Fruit fly (Drosophila melanogaster) whole organism, prepupa: ENCODE measurements around the gene Ppt2.

Source experiments
- Blimp-1 ChIP-seq: fragments of 200-800 bp; sonication (Bioruptor generic); optimal IDR thresholded peaks from 3 replicates; lab custom pipeline; 2017; ENCODE audit warnings: missing biosample characterization, missing genetic modification characterization, mild to moderate bottlenecking, moderate library complexity, missing genetic modification reagents
- CG10631 ChIP-seq: fragments of 200-800 bp; sonication (Bioruptor generic); optimal IDR thresholded peaks from 2 replicates; lab custom pipeline; 2016; ENCODE audit warnings: missing biosample characterization, missing genetic modification characterization
- CG11294 ChIP-seq: fragments of 200-800 bp; sonication (Bioruptor generic); IDR thresholded peaks from 2 replicates; pipeline ENCODE4 v1.3.6; 2022; ENCODE audit warnings: missing biosample characterization, missing genetic modification characterization
- CG11762 ChIP-seq: fragments of 200-800 bp; sonication (Bioruptor generic); optimal IDR thresholded peaks from 3 replicates; lab custom pipeline; 2016; ENCODE audit warnings: missing biosample characterization, missing genetic modification characterization; ENCODE audit not compliant: insufficient read depth
- CG11902 ChIP-seq: fragments of 200-800 bp; sonication (Bioruptor generic); optimal IDR thresholded peaks from 3 replicates; lab custom pipeline; 2016; ENCODE audit warnings: missing biosample characterization, missing genetic modification characterization
- CG15336 ChIP-seq: fragments of 200-800 bp; sonication (Bioruptor generic); IDR thresholded peaks from 2 replicates; pipeline ENCODE4 v1.3.6; 2022; ENCODE audit warnings: missing biosample characterization, missing genetic modification characterization
- CG1621 ChIP-seq: fragments of 200-800 bp; sonication (Bioruptor generic); optimal IDR thresholded peaks from 3 replicates; lab custom pipeline; 2018; ENCODE audit warnings: missing biosample characterization, mild to moderate bottlenecking, missing genetic modification characterization
- CG16779 ChIP-seq: fragments of 200-800 bp; sonication (Bioruptor generic); optimal IDR thresholded peaks from 3 replicates; lab custom pipeline; 2017; ENCODE audit warnings: missing biosample characterization, mild to moderate bottlenecking, missing genetic modification characterization
- CG3032 ChIP-seq: fragments of 200-800 bp; optimal IDR thresholded peaks from 2 replicates; lab custom pipeline; 2019; ENCODE audit warnings: missing biosample characterization, mild to moderate bottlenecking, missing genetic modification characterization, moderate library complexity
- CG31627 ChIP-seq: fragments of 200-800 bp; sonication (Bioruptor generic); optimal IDR thresholded peaks from 3 replicates; lab custom pipeline; 2016; ENCODE audit warnings: missing biosample characterization, missing genetic modification characterization
- CG32006 ChIP-seq: fragments of 200-800 bp; sonication (Bioruptor generic); optimal IDR thresholded peaks from 3 replicates; lab custom pipeline; 2017; ENCODE audit warnings: missing biosample characterization, mild to moderate bottlenecking, missing genetic modification characterization
- CG34406 ChIP-seq: fragments of 200-800 bp; sonication (Bioruptor generic); optimal IDR thresholded peaks from 3 replicates; lab custom pipeline; 2016; ENCODE audit warnings: missing biosample characterization, missing genetic modification characterization
- CG3919 ChIP-seq: fragments of 200-800 bp; sonication (Bioruptor generic); optimal IDR thresholded peaks from 3 replicates; lab custom pipeline; 2016; ENCODE audit warnings: missing biosample characterization, missing genetic modification characterization
- CG4318 ChIP-seq: fragments of 200-800 bp; sonication (Bioruptor generic); optimal IDR thresholded peaks from 3 replicates; lab custom pipeline; 2017; ENCODE audit warnings: missing biosample characterization, mild to moderate bottlenecking, missing genetic modification characterization
- CG6163 ChIP-seq: fragments of 200-800 bp; sonication (Bioruptor generic); IDR thresholded peaks from 3 replicates; pipeline ENCODE4 v1.3.6; 2022; ENCODE audit warnings: missing biosample characterization, missing genetic modification characterization
- CG6276 ChIP-seq: fragments of 200-800 bp; sonication (Bioruptor generic); optimal IDR thresholded peaks from 2 replicates; lab custom pipeline; 2017; ENCODE audit warnings: missing biosample characterization, mild to moderate bottlenecking, missing genetic modification characterization
- CG6792 ChIP-seq: fragments of 200-800 bp; sonication (Bioruptor generic); optimal IDR thresholded peaks from 3 replicates; lab custom pipeline; 2016; ENCODE audit warnings: missing biosample characterization, missing genetic modification characterization
- CG6808 ChIP-seq: fragments of 200-800 bp; sonication (Bioruptor generic); optimal IDR thresholded peaks from 3 replicates; lab custom pipeline; 2017; ENCODE audit warnings: missing biosample characterization, missing genetic modification characterization, mild to moderate bottlenecking, moderate library complexity, missing genetic modification reagents
- CG6854 ChIP-seq: fragments of 200-800 bp; sonication (Bioruptor generic); optimal IDR thresholded peaks from 2 replicates; lab custom pipeline; 2017; ENCODE audit warnings: missing biosample characterization, mild to moderate bottlenecking, missing genetic modification characterization
- CG7368 ChIP-seq: fragments of 200-800 bp; sonication (Bioruptor generic); optimal IDR thresholded peaks from 3 replicates; lab custom pipeline; 2016; ENCODE audit warnings: missing biosample characterization, missing genetic modification characterization
- CG8119 ChIP-seq: fragments of 200-800 bp; sonication (Bioruptor generic); IDR thresholded peaks from 3 replicates; pipeline ENCODE4 v1.3.6; 2022; ENCODE audit warnings: missing biosample characterization, missing genetic modification characterization
- CG8319 ChIP-seq: fragments of 200-800 bp; sonication (Bioruptor generic); optimal IDR thresholded peaks from 3 replicates; lab custom pipeline; 2016; ENCODE audit warnings: missing biosample characterization, missing genetic modification characterization
- CG9139 ChIP-seq: fragments of 200-800 bp; sonication (Bioruptor generic); optimal IDR thresholded peaks from 3 replicates; lab custom pipeline; 2017; ENCODE audit warnings: missing biosample characterization, mild to moderate bottlenecking, missing genetic modification characterization
- Eip93F ChIP-seq: fragments of 200-800 bp; sonication (Bioruptor generic); optimal IDR thresholded peaks from 2 replicates; lab custom pipeline; 2016; ENCODE audit warnings: missing biosample characterization, mild to moderate bottlenecking, missing genetic modification characterization
- Ets96B ChIP-seq: fragments of 200-800 bp; optimal IDR thresholded peaks from 2 replicates; lab custom pipeline; 2019; ENCODE audit warnings: missing biosample characterization, mild to moderate bottlenecking, missing genetic modification characterization, moderate library complexity
- Gug ChIP-seq: fragments of 200-800 bp; sonication (Bioruptor generic); IDR thresholded peaks from 2 replicates; pipeline ENCODE4 v1.3.6; 2022; ENCODE audit warnings: missing biosample characterization, missing genetic modification characterization
- Hr39 ChIP-seq: fragments of 200-800 bp; sonication (Bioruptor generic); optimal IDR thresholded peaks from 2 replicates; lab custom pipeline; 2016; ENCODE audit warnings: missing biosample characterization, missing genetic modification characterization
- Hr4 ChIP-seq: fragments of 200-800 bp; sonication (Bioruptor generic); optimal IDR thresholded peaks from 3 replicates; lab custom pipeline; 2016; ENCODE audit warnings: missing biosample characterization, missing genetic modification characterization
- Lpt ChIP-seq: fragments of 200-800 bp; sonication (Bioruptor generic); optimal IDR thresholded peaks from 3 replicates; lab custom pipeline; 2016; ENCODE audit warnings: missing biosample characterization, missing genetic modification characterization
- Met ChIP-seq: fragments of 200-800 bp; sonication (Bioruptor generic); optimal IDR thresholded peaks from 3 replicates; lab custom pipeline; 2016; ENCODE audit warnings: missing biosample characterization, missing genetic modification characterization
- OdsH ChIP-seq: fragments of 200-800 bp; sonication (Bioruptor generic); optimal IDR thresholded peaks from 3 replicates; lab custom pipeline; 2016; ENCODE audit warnings: missing biosample characterization, missing genetic modification characterization
- Smox ChIP-seq: fragments of 200-800 bp; sonication (Bioruptor generic); optimal IDR thresholded peaks from 3 replicates; lab custom pipeline; 2016; ENCODE audit warnings: missing biosample characterization, missing genetic modification characterization
- Sox102F ChIP-seq: fragments of 200-800 bp; sonication (Bioruptor generic); optimal IDR thresholded peaks from 2 replicates; lab custom pipeline; 2016; ENCODE audit warnings: missing biosample characterization, mild to moderate bottlenecking, missing genetic modification characterization
- Sox14 ChIP-seq: fragments of 200-800 bp; sonication (Bioruptor generic); optimal IDR thresholded peaks from 3 replicates; lab custom pipeline; 2016; ENCODE audit warnings: missing biosample characterization, missing genetic modification characterization
- Sox15 ChIP-seq: fragments of 200-800 bp; sonication (Bioruptor generic); optimal IDR thresholded peaks from 3 replicates; lab custom pipeline; 2016; ENCODE audit warnings: missing biosample characterization, missing genetic modification characterization
- achi ChIP-seq: fragments of 200-800 bp; sonication (Bioruptor generic); optimal IDR thresholded peaks from 3 replicates; lab custom pipeline; 2016; ENCODE audit warnings: missing biosample characterization, missing genetic modification characterization
- acj6 ChIP-seq: fragments of 200-800 bp; sonication (Bioruptor generic); optimal IDR thresholded peaks from 3 replicates; lab custom pipeline; 2016; ENCODE audit warnings: missing biosample characterization, missing genetic modification characterization
- cyc ChIP-seq: fragments of 200-800 bp; sonication (Bioruptor generic); optimal IDR thresholded peaks from 3 replicates; lab custom pipeline; 2016; ENCODE audit warnings: missing biosample characterization, missing genetic modification characterization
- dac ChIP-seq: fragments of 200-800 bp; sonication (Bioruptor generic); optimal IDR thresholded peaks from 2 replicates; lab custom pipeline; 2017; ENCODE audit warnings: missing biosample characterization, mild to moderate bottlenecking, missing genetic modification characterization
- dsx ChIP-seq: fragments of 200-800 bp; optimal IDR thresholded peaks from 3 replicates; lab custom pipeline; 2019; ENCODE audit warnings: missing biosample characterization, mild to moderate bottlenecking, missing genetic modification characterization, moderate library complexity; ENCODE audit not compliant: poor library complexity, severe bottlenecking
- eg ChIP-seq: fragments of 200-800 bp; sonication (Bioruptor generic); IDR thresholded peaks from 3 replicates; pipeline ENCODE4 v1.3.6; 2022; ENCODE audit warnings: missing biosample characterization, missing genetic modification characterization
- esn ChIP-seq: fragments of 200-800 bp; sonication (Bioruptor generic); optimal IDR thresholded peaks from 2 replicates; lab custom pipeline; 2016; ENCODE audit warnings: missing biosample characterization, mild to moderate bottlenecking, missing genetic modification characterization, moderate library complexity
- fd59A ChIP-seq: fragments of 200-800 bp; sonication (Bioruptor generic); optimal IDR thresholded peaks from 2 replicates; lab custom pipeline; 2017; ENCODE audit warnings: missing biosample characterization, mild to moderate bottlenecking, missing genetic modification characterization, missing genetic modification reagents
- fkh ChIP-seq: fragments of 200-800 bp; sonication (Bioruptor generic); optimal IDR thresholded peaks from 3 replicates; lab custom pipeline; 2017; ENCODE audit warnings: missing biosample characterization, mild to moderate bottlenecking, missing genetic modification characterization, moderate library complexity
- lz ChIP-seq: fragments of 200-800 bp; sonication (Bioruptor generic); optimal IDR thresholded peaks from 3 replicates; lab custom pipeline; 2016; ENCODE audit warnings: missing biosample characterization, missing genetic modification characterization
- net ChIP-seq: fragments of 200-800 bp; sonication (Bioruptor generic); optimal IDR thresholded peaks from 3 replicates; lab custom pipeline; 2016; ENCODE audit warnings: missing biosample characterization, missing genetic modification characterization
- pdm3 ChIP-seq: fragments of 200-800 bp; sonication (Bioruptor generic); optimal IDR thresholded peaks from 3 replicates; lab custom pipeline; 2016; ENCODE audit warnings: missing biosample characterization, missing genetic modification characterization
- salr ChIP-seq, 2 experiments: fragments of 200-800 bp; sonication (Bioruptor generic); optimal IDR thresholded peaks; 3 replicates each; lab custom pipeline; 2016 to 2018; ENCODE audit warnings: missing biosample characterization in 2 of 2, missing genetic modification characterization in 2 of 2, mild to moderate bottlenecking in 1 of 2
- spab ChIP-seq: fragments of 200-800 bp; sonication (Bioruptor generic); optimal IDR thresholded peaks from 2 replicates; lab custom pipeline; 2017; ENCODE audit warnings: missing biosample characterization, mild to moderate bottlenecking, missing genetic modification characterization, missing genetic modification reagents
- ss ChIP-seq, 2 experiments: fragments of 200-800 bp; sonication (Bioruptor generic); optimal IDR thresholded peaks; 2 replicates in 1 of 2; 3 replicates in 1 of 2; lab custom pipeline; 2017 to 2018; ENCODE audit warnings: mild to moderate bottlenecking in 2 of 2, missing biosample characterization in 2 of 2, missing genetic modification characterization in 2 of 2, moderate library complexity in 1 of 2
- svp ChIP-seq: fragments of 200-800 bp; sonication (Bioruptor generic); peaks from one replicate; lab custom pipeline; 2016; ENCODE audit warnings: missing biosample characterization, missing genetic modification characterization
- vri ChIP-seq: fragments of 200-800 bp; sonication (Bioruptor generic); optimal IDR thresholded peaks from 3 replicates; lab custom pipeline; 2016; ENCODE audit warnings: missing biosample characterization, mild to moderate bottlenecking, missing genetic modification characterization

Ppt2 gene

dm6 chr2L:11323917-11324316, 43.8 kb downstream of the Ppt2 start:
- TF ChIP-seq CG9139 (GFP tag; lab: Kevin White, UChicago) (peak; percentile 94), CG8119 (peak; percentile 96), CG6808 (GFP tag; lab: Kevin White, UChicago) (peak; percentile 94), Met (GFP tag; lab: Kevin White, UChicago) (peak; percentile 91), CG11902 (GFP tag; lab: Kevin White, UChicago) (peak; percentile 86), Ets96B (tag; lab: Kevin White, UChicago) (peak; percentile 95), CG4318 (GFP tag; lab: Kevin White, UChicago) (peak; percentile 86), CG3032 (peak; percentile 94), CG32006 (peak; percentile 94), achi (GFP tag; lab: Kevin White, UChicago) (peak; percentile 93), Smox (GFP tag; lab: Kevin White, UChicago) (peak; percentile 89), dsx (GFP tag; lab: Kevin White, UChicago) (peak; percentile 93), Hr39 (peak; percentile 94), Hr4 (peak; percentile 95), Sox102F (GFP tag; lab: Kevin White, UChicago) (peak; percentile 93), vri (GFP tag; lab: Kevin White, UChicago) (peak; percentile 92), spab (GFP tag; lab: Kevin White, UChicago) (peak; percentile 93), CG11294 (GFP tag; lab: Robert Waterston, UW) (peak; percentile 89), ss (GFP tag; optimal IDR thresholded peaks at IDR 0.05; lab: Kevin White, UChicago) (peak; percentile 90 to 94), eg (GFP tag; lab: Robert Waterston, UW) (peak; percentile 96), acj6 (GFP tag; lab: Kevin White, UChicago) (peak; percentile 95), CG7368 (peak; percentile 88), CG6792 (GFP tag; lab: Kevin White, UChicago) (peak; percentile 93), Gug (GFP tag; lab: Robert Waterston, UW) (peak; percentile 91), CG11762 (GFP tag; lab: Kevin White, UChicago) (peak; percentile 91), pdm3 (GFP tag; lab: Kevin White, UChicago) (peak; percentile 95), lz (GFP tag; lab: Kevin White, UChicago) (peak; percentile 92), CG1621 (tag; lab: Kevin White, UChicago) (peak; percentile 96), OdsH (GFP tag; lab: Kevin White, UChicago) (peak; percentile 92), salr (GFP tag; optimal IDR thresholded peaks at IDR 0.05; lab: Kevin White, UChicago) (peak; percentile 93 to 94), Sox15 (peak; percentile 82), cyc (GFP tag; lab: Kevin White, UChicago) (peak; percentile 93), svp (GFP tag; lab: Kevin White, UChicago) (peak; percentile 95), CG31627 (GFP tag; lab: Kevin White, UChicago) (peak; percentile 93), CG6854 (GFP tag; lab: Kevin White, UChicago) (peak; percentile 86), CG8319 (GFP tag; lab: Kevin White, UChicago) (peak; percentile 82), Eip93F (GFP tag; lab: Kevin White, UChicago) (peak; percentile 57), Lpt (GFP tag; lab: Kevin White, UChicago) (peak; percentile 93), fd59A (peak; percentile 94), esn (GFP tag; lab: Kevin White, UChicago) (peak; percentile 94), CG6276 (peak; percentile 92), CG34406 (peak; percentile 91), Blimp-1 (GFP tag; lab: Kevin White, UChicago) (peak; percentile 59), CG3919 (GFP tag; lab: Kevin White, UChicago) (peak; percentile 97), fkh (GFP tag; lab: Kevin White, UChicago) (no peak), CG10631 (GFP tag; lab: Kevin White, UChicago) (peak; percentile 96), Sox14 (GFP tag; lab: Kevin White, UChicago) (peak; percentile 96), CG6163 (GFP tag; lab: Robert Waterston, UW) (peak; percentile 98), CG15336 (GFP tag; lab: Robert Waterston, UW) (peak; percentile 97), net (GFP tag; lab: Kevin White, UChicago) (peak; percentile 95), CG16779 (peak; percentile 87), dac (GFP tag; lab: Kevin White, UChicago) (peak; percentile 85)
